Fruit fly (Drosophila melanogaster) whole organism, adult: Measurements from ENCODE around the gene CG46307.

Experiments used
- CG11617 ChIP-seq: fragments of 200-800 bp; sonication (Bioruptor generic); optimal IDR thresholded peaks from 2 replicates; lab custom pipeline; 2017; ENCODE audit warnings: mild to moderate bottlenecking, missing biosample characterization, missing genetic modification reagents, missing genetic modification characterization
- Clk ChIP-seq: fragments of 200-800 bp; sonication (Bioruptor generic); optimal IDR thresholded peaks from 2 replicates; lab custom pipeline; 2017; ENCODE audit warnings: missing biosample characterization, missing genetic modification characterization
- Crg-1 ChIP-seq: fragments of 200-800 bp; sonication (Bioruptor generic); optimal IDR thresholded peaks from 2 replicates; lab custom pipeline; 2016; ENCODE audit warnings: missing biosample characterization, missing genetic modification characterization
- Mnt ChIP-seq: fragments of 200-800 bp; sonication (Bioruptor generic); optimal IDR thresholded peaks from 2 replicates; lab custom pipeline; 2016; ENCODE audit warnings: missing biosample characterization, mild to moderate bottlenecking, missing genetic modification characterization
- bab1 ChIP-seq: fragments of 200-800 bp; sonication (Bioruptor generic); optimal IDR thresholded peaks from 3 replicates; lab custom pipeline; 2019; ENCODE audit warnings: missing biosample characterization, mild to moderate bottlenecking, missing genetic modification characterization, moderate library complexity
- cnc ChIP-seq, 2 experiments: fragments of >200 bp; optimal IDR thresholded peaks; 2 replicates each; lab custom pipeline; 2017
- pad ChIP-seq: fragments of 200-800 bp; sonication (Bioruptor generic); optimal IDR thresholded peaks from 3 replicates; lab custom pipeline; 2017; ENCODE audit warnings: missing biosample characterization, missing genetic modification characterization, mild to moderate bottlenecking, moderate library complexity, missing genetic modification reagents

DNA sequence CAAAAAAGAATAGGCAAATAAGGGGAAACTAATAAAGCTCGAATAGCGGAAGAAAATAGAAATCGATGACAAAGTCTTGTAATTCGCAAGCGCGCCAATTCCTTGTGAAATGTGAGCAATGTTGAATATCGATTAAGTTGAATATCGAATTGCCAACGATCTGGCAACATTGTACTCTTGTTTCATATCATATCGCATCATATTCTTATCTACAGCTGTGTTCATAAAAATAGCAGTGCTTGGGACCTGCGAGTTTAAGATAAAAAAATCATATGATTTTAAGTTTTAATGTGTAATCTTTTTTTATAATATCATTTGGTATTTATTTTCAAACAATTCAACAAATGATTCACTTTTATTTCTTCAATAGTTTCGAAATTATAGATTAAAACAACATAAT is 44.7 kb downstream of the CG46307 start:
- TF ChIP-seq Mnt (GFP tag; lab: Kevin White, UChicago): no peak
- no peak for TF ChIP-seq bab1 (GFP tag; lab: Kevin White, UChicago)
- TF ChIP-seq CG11617: no peak
- no peak for TF ChIP-seq Crg-1 (GFP tag; lab: Kevin White, UChicago)
- peak; percentile 43 for TF ChIP-seq pad (GFP tag; lab: Kevin White, UChicago)
- no peak for TF ChIP-seq Clk (GFP tag; lab: Kevin White, UChicago)
- no peak for TF ChIP-seq cnc (optimal IDR thresholded peaks at IDR 0.05; lab: Kevin White, UChicago)
